Fruit fly (Drosophila melanogaster) whole organism, embryonic: ENCODE results near the gene CG14545.

ENCODE experiments used
- CG11247 ChIP-seq: fragments of 200-800 bp; sonication (Bioruptor generic); IDR thresholded peaks from 2 replicates; pipeline ENCODE4 v1.3.6; 2022; ENCODE audit warnings: missing biosample characterization, missing genetic modification characterization
- CG3847 ChIP-seq: fragments of 200-800 bp; sonication (Bioruptor generic); IDR thresholded peaks from 2 replicates; pipeline ENCODE4 v1.3.6; 2022; ENCODE audit warnings: missing biosample characterization, missing genetic modification characterization
- CG6854 ChIP-seq: fragments of 200-800 bp; sonication (Bioruptor generic); optimal IDR thresholded peaks from 3 replicates; lab custom pipeline; 2017; ENCODE audit warnings: missing biosample characterization, mild to moderate bottlenecking, missing genetic modification characterization
- Dll ChIP-seq: fragments of 200-800 bp; sonication (Bioruptor generic); IDR thresholded peaks from 4 replicates; pipeline ENCODE4 v1.3.6; 2022; ENCODE audit warnings: missing biosample characterization, missing genetic modification characterization; ENCODE audit not compliant: partially characterized antibody
- Scr ChIP-seq: fragments of 200-800 bp; sonication (Bioruptor generic); IDR thresholded peaks from 2 replicates; pipeline ENCODE4 v1.3.6; 2022; ENCODE audit warnings: missing biosample characterization, missing genetic modification characterization; ENCODE audit not compliant: partially characterized antibody
- pho ChIP-seq: fragments of 200-800 bp; sonication (Bioruptor generic); optimal IDR thresholded peaks from 2 replicates; lab custom pipeline; 2016; ENCODE audit warnings: missing biosample characterization, missing genetic modification characterization

DNA sequence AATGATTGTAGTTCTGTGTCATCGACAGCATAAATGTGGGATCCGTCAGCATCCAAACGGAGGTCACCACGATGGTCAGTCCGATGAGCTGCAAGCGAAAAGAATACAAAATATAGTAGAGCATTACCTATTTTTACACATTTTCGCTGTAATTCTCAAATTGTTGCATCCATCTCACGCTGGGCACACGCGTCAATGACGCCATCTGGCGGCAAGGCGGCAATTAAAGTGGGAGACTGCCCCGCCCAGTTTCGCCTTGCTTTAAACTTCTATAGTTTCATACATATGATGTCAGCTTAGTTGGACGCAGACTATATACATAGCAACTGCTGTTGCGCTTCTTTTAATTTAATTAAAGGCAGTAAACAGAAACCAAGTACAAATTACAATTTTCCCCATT is 25.5 kb upstream of the CG14545 start:
- TF ChIP-seq CG6854 (GFP tag; lab: Kevin White, UChicago) (no peak), CG3847 (GFP tag; lab: Robert Waterston, UW) (no peak), Scr (GFP tag; lab: Robert Waterston, UW) (no peak), pho (GFP tag; lab: Kevin White, UChicago) (no peak), CG11247 (GFP tag; lab: Robert Waterston, UW) (no peak), Dll (no peak)
